Worm (Caenorhabditis elegans) whole organism, late embryonic: ENCODE measurements around the gene R04B5.1.

Experiments used
- C08G9.2 ChIP-seq: sonication (generic microtip); optimal IDR thresholded peaks from 2 replicates; lab custom pipeline; 2016; ENCODE audit warnings: mild to moderate bottlenecking, missing genetic modification characterization, moderate library complexity, missing compliant biosample characterization
- C38D4.7 ChIP-seq: fragments of 200-800 bp; sonication (Bioruptor generic); optimal IDR thresholded peaks from 2 replicates; lab custom pipeline; 2018; ENCODE audit warnings: mild to moderate bottlenecking, missing genetic modification characterization, moderate library complexity, missing compliant biosample characterization
- F13H6.1 ChIP-seq: sonication (generic microtip); optimal IDR thresholded peaks from 2 replicates; lab custom pipeline; 2016; ENCODE audit warnings: missing genetic modification characterization, missing compliant biosample characterization
- T23F11.4 ChIP-seq: fragments of 200-800 bp; sonication (Bioruptor generic); optimal IDR thresholded peaks from 2 replicates; lab custom pipeline; 2018; ENCODE audit warnings: mild to moderate bottlenecking, missing genetic modification characterization, missing compliant biosample characterization
- Y22D7AL.16 ChIP-seq: sonication (generic microtip); optimal IDR thresholded peaks from 2 replicates; lab custom pipeline; 2016; ENCODE audit warnings: missing genetic modification characterization, missing compliant biosample characterization
- ahr-1 ChIP-seq: sonication (generic microtip); optimal IDR thresholded peaks from 2 replicates; lab custom pipeline; 2016; ENCODE audit warnings: missing genetic modification characterization, missing compliant biosample characterization
- ama-1 ChIP-seq: fragments of 150-350 bp; optimal IDR thresholded peaks from 2 replicates; lab custom pipeline; 2014
- ceh-14 ChIP-seq: sonication (generic microtip); optimal IDR thresholded peaks from 2 replicates; lab custom pipeline; 2016; ENCODE audit warnings: missing genotype, missing genetic modification characterization, missing compliant biosample characterization
- ceh-18 ChIP-seq: sonication (generic microtip); optimal IDR thresholded peaks from 2 replicates; lab custom pipeline; 2016; ENCODE audit warnings: missing genetic modification characterization, missing compliant biosample characterization
- ceh-2 ChIP-seq: sonication (generic microtip); optimal IDR thresholded peaks from 2 replicates; lab custom pipeline; 2016; ENCODE audit warnings: missing genotype, missing genetic modification characterization, missing compliant biosample characterization
- ceh-22 ChIP-seq: sonication (generic microtip); optimal IDR thresholded peaks from 2 replicates; lab custom pipeline; 2017; ENCODE audit warnings: missing biosample characterization, missing genetic modification characterization
- ceh-24 ChIP-seq: sonication (generic microtip); optimal IDR thresholded peaks from 2 replicates; lab custom pipeline; 2016; ENCODE audit warnings: mild to moderate bottlenecking, missing genetic modification characterization, missing compliant biosample characterization
- ceh-30 ChIP-seq: fragments of 150-350 bp; optimal IDR thresholded peaks from 2 replicates; lab custom pipeline; 2014; ENCODE audit warnings: missing biosample characterization, missing genetic modification characterization
- ceh-31 ChIP-seq: sonication (generic microtip); optimal IDR thresholded peaks from 2 replicates; lab custom pipeline; 2016; ENCODE audit warnings: missing genetic modification characterization, missing compliant biosample characterization
- ceh-34 ChIP-seq: sonication (generic microtip); optimal IDR thresholded peaks from 2 replicates; lab custom pipeline; 2016; ENCODE audit warnings: mild to moderate bottlenecking, missing genetic modification characterization, missing compliant biosample characterization
- ceh-45 ChIP-seq: fragments of 200-800 bp; sonication (Bioruptor generic); IDR thresholded peaks from 2 replicates; pipeline ENCODE4 v1.3.6; 2022; ENCODE audit warnings: missing genetic modification reagents, missing genetic modification characterization, missing compliant biosample characterization
- ceh-48 ChIP-seq: sonication (generic microtip); optimal IDR thresholded peaks from 2 replicates; lab custom pipeline; 2016; ENCODE audit warnings: missing genetic modification characterization, inconsistent platforms, missing compliant biosample characterization
- ceh-6 ChIP-seq: fragments of 200-800 bp; sonication (Bioruptor generic); optimal IDR thresholded peaks from 2 replicates; lab custom pipeline; 2018; ENCODE audit warnings: mild to moderate bottlenecking, missing genetic modification characterization, missing compliant biosample characterization
- ceh-9 ChIP-seq: sonication (generic microtip); optimal IDR thresholded peaks from 2 replicates; lab custom pipeline; 2016; ENCODE audit warnings: mild to moderate bottlenecking, missing genetic modification characterization, inconsistent platforms, missing compliant biosample characterization
- che-1 ChIP-seq: sonication (generic microtip); optimal IDR thresholded peaks from 2 replicates; lab custom pipeline; 2016; ENCODE audit warnings: mild to moderate bottlenecking, missing genetic modification characterization, missing compliant biosample characterization
- dmd-4 ChIP-seq: sonication (generic microtip); optimal IDR thresholded peaks from 2 replicates; lab custom pipeline; 2016; ENCODE audit warnings: borderline replicate concordance, missing genetic modification characterization, missing compliant biosample characterization
- dve-1 ChIP-seq: sonication (generic microtip); optimal IDR thresholded peaks from 2 replicates; lab custom pipeline; 2017; ENCODE audit warnings: antibody characterized with exemption, mild to moderate bottlenecking, missing genetic modification characterization, missing compliant biosample characterization
- fkh-10 ChIP-seq: fragments of 150-350 bp; optimal IDR thresholded peaks from 2 replicates; lab custom pipeline; 2014; ENCODE audit warnings: missing biosample characterization, missing genetic modification reagents, missing genetic modification characterization
- fkh-6 ChIP-seq: sonication (generic microtip); optimal IDR thresholded peaks from 2 replicates; lab custom pipeline; 2016; ENCODE audit warnings: missing genetic modification characterization, missing compliant biosample characterization
- gmeb-2 ChIP-seq: sonication (generic microtip); optimal IDR thresholded peaks from 2 replicates; lab custom pipeline; 2016; ENCODE audit warnings: missing genetic modification characterization, inconsistent platforms, missing compliant biosample characterization
- hlh-13 ChIP-seq: fragments of 200-800 bp; sonication (Bioruptor generic); optimal IDR thresholded peaks from 2 replicates; lab custom pipeline; 2018; ENCODE audit warnings: mild to moderate bottlenecking, missing genetic modification characterization, missing compliant biosample characterization
- hlh-15 ChIP-seq: sonication (generic microtip); optimal IDR thresholded peaks from 2 replicates; lab custom pipeline; 2016; ENCODE audit warnings: missing genetic modification characterization, missing compliant biosample characterization
- hlh-30 ChIP-seq: sonication (generic microtip); optimal IDR thresholded peaks from 2 replicates; lab custom pipeline; 2017; ENCODE audit warnings: antibody characterized with exemption, missing genetic modification characterization, missing compliant biosample characterization; ENCODE audit not compliant: insufficient read depth
- hlh-6 ChIP-seq: sonication (generic microtip); optimal IDR thresholded peaks from 2 replicates; lab custom pipeline; 2016; ENCODE audit warnings: missing genotype, missing genetic modification characterization, missing compliant biosample characterization
- hlh-8 ChIP-seq: sonication (generic microtip); optimal IDR thresholded peaks from 2 replicates; lab custom pipeline; 2016; ENCODE audit warnings: missing genotype, missing genetic modification characterization, missing compliant biosample characterization
- lin-11 ChIP-seq: fragments of 200-800 bp; sonication (Bioruptor generic); optimal IDR thresholded peaks from 2 replicates; lab custom pipeline; 2018; ENCODE audit warnings: mild to moderate bottlenecking, missing genetic modification characterization, missing compliant biosample characterization
- madf-2 ChIP-seq: sonication (generic microtip); optimal IDR thresholded peaks from 2 replicates; lab custom pipeline; 2017; ENCODE audit warnings: missing genetic modification characterization, missing compliant biosample characterization
- mec-3 ChIP-seq: sonication (generic microtip); optimal IDR thresholded peaks from 2 replicates; lab custom pipeline; 2016; ENCODE audit warnings: borderline replicate concordance, missing genetic modification characterization, missing compliant biosample characterization
- nfya-1 ChIP-seq: sonication (generic microtip); optimal IDR thresholded peaks from 2 replicates; lab custom pipeline; 2017; ENCODE audit warnings: missing genetic modification characterization, mild to moderate bottlenecking, missing compliant biosample characterization, antibody characterized with exemption, moderate library complexity
- nhr-11 ChIP-seq: fragments of 150-350 bp; optimal IDR thresholded peaks from 2 replicates; lab custom pipeline; 2014; ENCODE audit warnings: missing biosample characterization, missing genetic modification characterization
- nhr-232 ChIP-seq: sonication (generic microtip); optimal IDR thresholded peaks from 2 replicates; lab custom pipeline; 2016; ENCODE audit warnings: missing genetic modification characterization, missing compliant biosample characterization
- npax-4 ChIP-seq: sonication (generic microtip); optimal IDR thresholded peaks from 2 replicates; lab custom pipeline; 2016; ENCODE audit warnings: missing genetic modification characterization, missing compliant biosample characterization
- pag-3 ChIP-seq: sonication (generic microtip); optimal IDR thresholded peaks from 2 replicates; lab custom pipeline; 2016; ENCODE audit warnings: missing compliant biosample characterization, missing genetic modification characterization, borderline replicate concordance
- pat-9 ChIP-seq: fragments of 200-800 bp; sonication (Bioruptor generic); optimal IDR thresholded peaks from 2 replicates; lab custom pipeline; 2018; ENCODE audit warnings: mild to moderate bottlenecking, missing genetic modification characterization, moderate library complexity, missing compliant biosample characterization
- pax-1 ChIP-seq: fragments of 150-350 bp; optimal IDR thresholded peaks from 2 replicates; lab custom pipeline; 2014; ENCODE audit warnings: missing biosample characterization, missing genetic modification characterization
- pha-2 ChIP-seq: sonication (generic microtip); optimal IDR thresholded peaks from 2 replicates; lab custom pipeline; 2017; ENCODE audit warnings: mild to moderate bottlenecking, missing genetic modification characterization, missing compliant biosample characterization
- pha-4 ChIP-seq: fragments of 150-350 bp; optimal IDR thresholded peaks from 2 replicates; lab custom pipeline; 2018; ENCODE audit warnings: missing biosample characterization, missing genetic modification reagents, missing genetic modification characterization
- pqm-1 ChIP-seq: sonication (generic microtip); optimal IDR thresholded peaks from 2 replicates; lab custom pipeline; 2016; ENCODE audit warnings: missing genetic modification characterization, missing compliant biosample characterization
- pros-1 ChIP-seq: fragments of 150-350 bp; optimal IDR thresholded peaks from 2 replicates; lab custom pipeline; 2014; ENCODE audit warnings: missing biosample characterization, missing genetic modification reagents, missing genetic modification characterization
- ref-2 ChIP-seq: sonication (generic microtip); optimal IDR thresholded peaks from 2 replicates; lab custom pipeline; 2016; ENCODE audit warnings: missing genetic modification characterization, missing compliant biosample characterization
- sdc-2 ChIP-seq: sonication (generic microtip); optimal IDR thresholded peaks from 2 replicates; lab custom pipeline; 2016; ENCODE audit warnings: missing genotype, missing genetic modification characterization, missing compliant biosample characterization
- syd-9 ChIP-seq: sonication (generic microtip); optimal IDR thresholded peaks from 2 replicates; lab custom pipeline; 2016; ENCODE audit warnings: mild to moderate bottlenecking, missing genetic modification characterization, moderate library complexity, missing compliant biosample characterization
- tbx-2 ChIP-seq: sonication (generic microtip); optimal IDR thresholded peaks from 2 replicates; lab custom pipeline; 2016; ENCODE audit warnings: missing genetic modification characterization, missing compliant biosample characterization
- tbx-7 ChIP-seq: sonication (generic microtip); optimal IDR thresholded peaks from 2 replicates; lab custom pipeline; 2016; ENCODE audit warnings: missing genotype, missing genetic modification characterization, missing compliant biosample characterization
- unc-3 ChIP-seq, 2 experiments: fragments of 200-800 bp in 1 of 2; sonication (Bioruptor generic) in 1 of 2; sonication (generic microtip) in 1 of 2; conservative IDR thresholded peaks in 1 of 2; optimal IDR thresholded peaks in 1 of 2; 2 replicates each; pipeline versions ENCODE4 v1.3.6 to Lab custom; 2016 to 2022; ENCODE audit warnings: missing compliant biosample characterization in 2 of 2, missing genetic modification characterization in 2 of 2, missing genetic modification reagents in 1 of 2
- zip-5 ChIP-seq: sonication (generic microtip); optimal IDR thresholded peaks from 2 replicates; lab custom pipeline; 2016; ENCODE audit warnings: missing genetic modification characterization, missing compliant biosample characterization

Gene R04B5.1

DNA sequence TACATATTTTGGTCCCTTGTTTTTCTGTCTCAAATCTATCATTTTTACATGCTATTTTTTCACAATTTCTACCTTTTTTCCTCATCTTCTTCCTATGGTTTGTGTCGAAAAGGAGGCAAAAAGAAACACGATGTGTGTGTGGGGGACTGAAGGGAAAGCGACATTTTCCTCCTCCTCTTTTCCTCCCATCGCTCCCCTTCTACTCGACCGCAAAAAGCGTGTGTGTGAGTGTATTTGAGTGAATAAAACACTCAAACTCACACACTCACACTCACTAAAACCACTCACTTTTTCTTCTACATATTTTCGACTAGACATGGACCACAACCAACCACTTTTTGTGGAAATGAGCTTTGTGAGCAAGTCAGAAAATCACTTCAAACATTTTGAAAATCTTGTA, 36.7 kb downstream of the R04B5.1 start:
- TF ChIP-seq tbx-2 (tag; lab: Kevin White, UChicago) (no peak), ceh-6 (GFP tag; lab: Kevin White, UChicago) (peak; percentile 9), pha-4 (tag; lab: Kevin White, UChicago) (no peak), ahr-1 (no peak), madf-2 (tag; lab: Kevin White, UChicago) (no peak), ceh-14 (tag; lab: Kevin White, UChicago) (no peak)

DNA sequence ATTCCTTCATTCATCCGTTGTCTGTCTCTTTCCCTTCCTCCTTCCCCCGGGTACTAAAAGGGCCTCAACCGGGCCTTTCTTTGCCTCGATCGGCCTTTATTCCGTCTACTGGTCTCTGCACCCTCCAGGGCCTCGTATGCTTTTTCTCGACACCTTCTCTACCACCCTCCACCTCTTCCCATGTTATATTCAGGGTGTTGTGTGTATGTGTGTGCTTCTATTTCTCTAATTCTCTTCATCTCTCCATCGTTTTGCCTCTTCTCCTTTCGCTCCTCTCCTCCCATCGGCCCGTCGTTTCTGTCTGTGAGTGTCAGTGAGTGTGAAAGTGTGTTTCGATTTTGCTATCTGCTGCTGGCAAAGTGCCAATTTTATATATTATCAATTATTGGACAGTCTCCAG, 38.3 kb downstream of the R04B5.1 start:
- TF ChIP-seq pat-9 (tag; lab: Kevin White, UChicago) = no peak
- peak; percentile 36 for TF ChIP-seq pros-1 (tag; lab: Kevin White, UChicago)
- peak; percentile 53 for TF ChIP-seq sdc-2
- peak; percentile 29 for TF ChIP-seq ceh-18
- TF ChIP-seq pag-3 = no peak
- no peak for TF ChIP-seq ceh-48 (tag; lab: Kevin White, UChicago)
- no peak for TF ChIP-seq ceh-24 (tag; lab: Kevin White, UChicago)
- no peak for TF ChIP-seq F13H6.1 (tag; lab: Kevin White, UChicago)
- TF ChIP-seq hlh-6 (tag; lab: Kevin White, UChicago) = peak; percentile 17
- no peak for TF ChIP-seq ceh-45 (GFP tag; lab: Robert Waterston, UW)
- peak; percentile 79 for TF ChIP-seq tbx-2 (tag; lab: Kevin White, UChicago)
- TF ChIP-seq ceh-14 (tag; lab: Kevin White, UChicago) = no peak
- no peak for TF ChIP-seq gmeb-2
- TF ChIP-seq ceh-34 (tag; lab: Kevin White, UChicago) = peak; percentile 80
- TF ChIP-seq mec-3 = no peak
- TF ChIP-seq hlh-30 = no peak
- no peak for TF ChIP-seq hlh-13
- TF ChIP-seq hlh-8 (tag; lab: Kevin White, UChicago) = no peak
- TF ChIP-seq nhr-232 (tag; lab: Kevin White, UChicago) = no peak
- TF ChIP-seq npax-4 (tag; lab: Kevin White, UChicago) = no peak
- peak; percentile 35 for TF ChIP-seq C08G9.2 (tag; lab: Kevin White, UChicago)
- TF ChIP-seq hlh-15 (tag; lab: Kevin White, UChicago) = no peak
- TF ChIP-seq madf-2 (tag; lab: Kevin White, UChicago) = no peak
- TF ChIP-seq ama-1 = no peak
- no peak for TF ChIP-seq zip-5
- no peak for TF ChIP-seq nhr-11
- TF ChIP-seq ceh-6 (GFP tag; lab: Kevin White, UChicago) = peak; percentile 25
- no peak for TF ChIP-seq pqm-1
- no peak for TF ChIP-seq che-1 (tag; lab: Kevin White, UChicago)
- TF ChIP-seq lin-11 (tag; lab: Kevin White, UChicago) = no peak
- peak; percentile 47 for TF ChIP-seq dve-1
- no peak for TF ChIP-seq tbx-7 (tag; lab: Kevin White, UChicago)
- TF ChIP-seq fkh-6 = no peak
- peak; percentile 27 for TF ChIP-seq ceh-30 (tag; lab: Kevin White, UChicago)
- TF ChIP-seq ref-2 (tag; lab: Kevin White, UChicago) = peak; percentile 52
- TF ChIP-seq Y22D7AL.16 (tag; lab: Kevin White, UChicago) = no peak
- TF ChIP-seq dmd-4 (tag; lab: Kevin White, UChicago) = peak; percentile 27
- no peak for TF ChIP-seq T23F11.4 (GFP tag; lab: Kevin White, UChicago)
- TF ChIP-seq fkh-10 = no peak
- peak; percentile 83 for TF ChIP-seq nfya-1
- no peak for TF ChIP-seq pax-1 (tag; lab: Kevin White, UChicago)
- TF ChIP-seq pha-2 = no peak
- no peak for TF ChIP-seq ceh-22 (tag; lab: Kevin White, UChicago)
- TF ChIP-seq pha-4 (tag; lab: Kevin White, UChicago) = no peak
- no peak for TF ChIP-seq C38D4.7 (GFP tag; lab: Kevin White, UChicago)
- TF ChIP-seq ceh-31 (tag; lab: Kevin White, UChicago) = peak; percentile 85
- TF ChIP-seq unc-3 (GFP tag; conservative IDR thresholded peaks at IDR 0.05; lab: Robert Waterston, UW) = no peak
- no peak for TF ChIP-seq unc-3 (tag; optimal IDR thresholded peaks at IDR 0.05; lab: Kevin White, UChicago)
- no peak for TF ChIP-seq syd-9 (tag; lab: Kevin White, UChicago)
- no peak for TF ChIP-seq ceh-2 (tag; lab: Kevin White, UChicago)
- no peak for TF ChIP-seq ceh-9 (tag; lab: Kevin White, UChicago)
